Fruit fly (Drosophila melanogaster): ENCODE data around the gene CG5535.

dm6 chr3L:17846169-17846981 lies 10.2 kb downstream of the CG5535 start, which contains the start of the genes MED19 and CG7430:
- TF ChIP-seq usp (GFP tag; optimal IDR thresholded peaks at IDR 0.05) = no peak
- TF ChIP-seq Dll (optimal IDR thresholded peaks at IDR 0.05) = no peak

Measured in whole organism.